Fruit fly (Drosophila melanogaster) whole organism, embryonic: Measurements from ENCODE around the gene Prx4.

Experiments used
- Adf1 ChIP-seq: fragments of 200-800 bp; sonication (Bioruptor generic); IDR thresholded peaks from 2 replicates; pipeline ENCODE4 v1.3.6; 2022; ENCODE audit warnings: missing biosample characterization, missing genetic modification characterization
- BtbVII ChIP-seq: fragments of 200-800 bp; sonication (Bioruptor generic); optimal IDR thresholded peaks from 3 replicates; lab custom pipeline; 2017; ENCODE audit warnings: missing biosample characterization, mild to moderate bottlenecking, missing genetic modification characterization
- CG11398 ChIP-seq: fragments of 200-800 bp; sonication (Bioruptor generic); optimal IDR thresholded peaks from 2 replicates; lab custom pipeline; 2016; ENCODE audit warnings: missing biosample characterization, missing genetic modification characterization
- CG12299 ChIP-seq: fragments of 200-800 bp; sonication (Bioruptor generic); optimal IDR thresholded peaks from 2 replicates; lab custom pipeline; 2018; ENCODE audit warnings: missing biosample characterization, mild to moderate bottlenecking, missing genetic modification characterization
- CG12659 ChIP-seq: fragments of 200-800 bp; sonication (Bioruptor generic); optimal IDR thresholded peaks from 3 replicates; lab custom pipeline; 2017; ENCODE audit warnings: mild to moderate bottlenecking, missing biosample characterization, missing genetic modification reagents, missing genetic modification characterization
- CG13424 ChIP-seq: fragments of 200-800 bp; sonication (Bioruptor generic); optimal IDR thresholded peaks from 2 replicates; lab custom pipeline; 2019; ENCODE audit warnings: missing biosample characterization, mild to moderate bottlenecking, missing genetic modification characterization, moderate library complexity
- CG14667 ChIP-seq: fragments of 200-800 bp; sonication (Bioruptor generic); IDR thresholded peaks from 2 replicates; pipeline ENCODE4 v1.3.6; 2022; ENCODE audit warnings: missing biosample characterization, missing genetic modification characterization
- CG14860 ChIP-seq: fragments of 200-800 bp; sonication (Bioruptor generic); IDR thresholded peaks from 3 replicates; pipeline ENCODE4 v1.3.6; 2022; ENCODE audit warnings: missing biosample characterization, missing genetic modification characterization; ENCODE audit not compliant: partially characterized antibody
- CG1602 ChIP-seq: fragments of 200-800 bp; sonication (Bioruptor generic); optimal IDR thresholded peaks from 3 replicates; lab custom pipeline; 2016; ENCODE audit warnings: missing biosample characterization, missing genetic modification characterization
- CG18599 ChIP-seq: fragments of 200-800 bp; sonication (Bioruptor generic); optimal IDR thresholded peaks from 3 replicates; lab custom pipeline; 2017; ENCODE audit warnings: missing biosample characterization, missing genetic modification characterization, mild to moderate bottlenecking, moderate library complexity, missing genetic modification reagents
- CG31365 ChIP-seq: fragments of 200-800 bp; sonication (Bioruptor generic); optimal IDR thresholded peaks from 2 replicates; lab custom pipeline; 2018; ENCODE audit warnings: missing biosample characterization, mild to moderate bottlenecking, missing genetic modification characterization
- CG5245 ChIP-seq: fragments of 200-800 bp; sonication (Bioruptor generic); optimal IDR thresholded peaks from 3 replicates; lab custom pipeline; 2016; ENCODE audit warnings: missing biosample characterization, missing genetic modification characterization
- CG6765 ChIP-seq: fragments of 200-800 bp; sonication (Bioruptor generic); optimal IDR thresholded peaks from 3 replicates; lab custom pipeline; 2017; ENCODE audit warnings: missing biosample characterization, mild to moderate bottlenecking, missing genetic modification characterization
- CG7839 ChIP-seq: fragments of 200-800 bp; sonication (Bioruptor generic); optimal IDR thresholded peaks from 3 replicates; lab custom pipeline; 2018; ENCODE audit warnings: missing biosample characterization, mild to moderate bottlenecking, missing genetic modification characterization, moderate library complexity
- CG8478 ChIP-seq: fragments of >200 bp; optimal IDR thresholded peaks from 2 replicates; lab custom pipeline; 2018
- CG9215 ChIP-seq: fragments of 200-800 bp; sonication (Bioruptor generic); IDR thresholded peaks from 2 replicates; pipeline ENCODE4 v1.3.6; 2022; ENCODE audit warnings: missing biosample characterization, missing genetic modification characterization
- CG9727 ChIP-seq: fragments of 200-800 bp; sonication (Bioruptor generic); optimal IDR thresholded peaks from 3 replicates; lab custom pipeline; 2017; ENCODE audit warnings: missing biosample characterization, mild to moderate bottlenecking, missing genetic modification characterization
- CG9797 ChIP-seq: fragments of 200-800 bp; sonication (Bioruptor generic); optimal IDR thresholded peaks from 3 replicates; lab custom pipeline; 2018; ENCODE audit warnings: missing biosample characterization, mild to moderate bottlenecking, missing genetic modification characterization
- CG9817 ChIP-seq: fragments of 200-800 bp; sonication (Bioruptor generic); optimal IDR thresholded peaks from 2 replicates; lab custom pipeline; 2018; ENCODE audit warnings: missing biosample characterization, mild to moderate bottlenecking, missing genetic modification characterization, moderate library complexity
- CG9932 ChIP-seq: fragments of 200-800 bp; sonication (Bioruptor generic); IDR thresholded peaks from 2 replicates; pipeline ENCODE4 v1.3.6; 2022; ENCODE audit warnings: missing biosample characterization, missing genetic modification characterization
- CoRest ChIP-seq: fragments of 200-800 bp; sonication (Bioruptor generic); optimal IDR thresholded peaks from 3 replicates; lab custom pipeline; 2018; ENCODE audit warnings: missing biosample characterization, mild to moderate bottlenecking, missing genetic modification characterization, moderate library complexity
- D19A ChIP-seq: fragments of 200-800 bp; optimal IDR thresholded peaks from 3 replicates; lab custom pipeline; 2019; ENCODE audit warnings: missing biosample characterization, mild to moderate bottlenecking, missing genetic modification characterization, moderate library complexity
- Ets65A ChIP-seq: fragments of 200-800 bp; sonication (Bioruptor generic); peaks from one replicate; lab custom pipeline; 2016; ENCODE audit warnings: missing biosample characterization, missing genetic modification characterization
- H2.0 ChIP-seq: fragments of 200-800 bp; sonication (Bioruptor generic); IDR thresholded peaks from 2 replicates; pipeline ENCODE4 v1.3.6; 2022; ENCODE audit warnings: missing biosample characterization, missing genetic modification characterization
- HmgD ChIP-seq: fragments of 200-800 bp; sonication (Bioruptor generic); optimal IDR thresholded peaks from 3 replicates; lab custom pipeline; 2016; ENCODE audit warnings: missing biosample characterization, missing genetic modification characterization
- Hr39 ChIP-seq: fragments of >200 bp; optimal IDR thresholded peaks from 2 replicates; lab custom pipeline; 2017
- Hsf ChIP-seq: fragments of 200-800 bp; sonication (Bioruptor generic); optimal IDR thresholded peaks from 3 replicates; lab custom pipeline; 2016; ENCODE audit warnings: missing biosample characterization, missing genetic modification characterization
- Jarid2 ChIP-seq: fragments of 200-800 bp; sonication (Bioruptor generic); optimal IDR thresholded peaks from 3 replicates; lab custom pipeline; 2017; ENCODE audit warnings: mild to moderate bottlenecking, missing biosample characterization, missing genetic modification reagents, missing genetic modification characterization
- MBD-R2 ChIP-seq: fragments of 200-800 bp; sonication (Bioruptor generic); IDR thresholded peaks from 2 replicates; pipeline ENCODE4 v1.3.6; 2022; ENCODE audit warnings: missing biosample characterization, missing genetic modification characterization
- NFAT ChIP-seq: fragments of 200-800 bp; sonication (Bioruptor generic); IDR thresholded peaks from 2 replicates; pipeline ENCODE4 v1.3.6; 2022; ENCODE audit warnings: missing biosample characterization, missing genetic modification characterization
- Nf-YC ChIP-seq: fragments of 200-800 bp; optimal IDR thresholded peaks from 3 replicates; lab custom pipeline; 2019; ENCODE audit warnings: missing biosample characterization, mild to moderate bottlenecking, missing genetic modification characterization, moderate library complexity
- Oli ChIP-seq: fragments of 200-800 bp; sonication (Bioruptor generic); optimal IDR thresholded peaks from 2 replicates; lab custom pipeline; 2018; ENCODE audit warnings: missing biosample characterization, mild to moderate bottlenecking, missing genetic modification characterization, moderate library complexity
- Rx ChIP-seq: fragments of 200-800 bp; sonication (Bioruptor generic); IDR thresholded peaks from 2 replicates; pipeline ENCODE4 v1.3.6; 2022; ENCODE audit warnings: missing biosample characterization, missing genetic modification characterization
- caup ChIP-seq: fragments of 200-800 bp; sonication (Bioruptor generic); optimal IDR thresholded peaks from 3 replicates; lab custom pipeline; 2017; ENCODE audit warnings: missing biosample characterization, mild to moderate bottlenecking, missing genetic modification characterization, moderate library complexity; ENCODE audit not compliant: severe bottlenecking
- dm ChIP-seq: fragments of 200-800 bp; sonication (Bioruptor generic); optimal IDR thresholded peaks from 3 replicates; lab custom pipeline; 2016; ENCODE audit warnings: missing biosample characterization, missing genetic modification characterization
- dmrt11E ChIP-seq: fragments of 200-800 bp; sonication (Bioruptor generic); optimal IDR thresholded peaks from 3 replicates; lab custom pipeline; 2018; ENCODE audit warnings: missing biosample characterization, mild to moderate bottlenecking, missing genetic modification characterization, moderate library complexity
- kay ChIP-seq: fragments of 200-800 bp; sonication (Bioruptor generic); optimal IDR thresholded peaks from 2 replicates; lab custom pipeline; 2016; ENCODE audit warnings: missing biosample characterization, missing genetic modification characterization
- lbe ChIP-seq: fragments of 200-800 bp; sonication (Bioruptor generic); optimal IDR thresholded peaks from 2 replicates; lab custom pipeline; 2016; ENCODE audit warnings: missing biosample characterization, mild to moderate bottlenecking, missing genetic modification characterization
- nom ChIP-seq: fragments of 200-800 bp; sonication (Bioruptor generic); optimal IDR thresholded peaks from 2 replicates; lab custom pipeline; 2017; ENCODE audit warnings: missing biosample characterization, missing genetic modification characterization, mild to moderate bottlenecking, moderate library complexity, missing genetic modification reagents
- org-1 ChIP-seq: fragments of 200-800 bp; sonication (Bioruptor generic); optimal IDR thresholded peaks from 2 replicates; lab custom pipeline; 2017; ENCODE audit warnings: missing biosample characterization, missing genetic modification characterization
- pb ChIP-seq: fragments of 200-800 bp; sonication (Bioruptor generic); optimal IDR thresholded peaks from 3 replicates; lab custom pipeline; 2016; ENCODE audit warnings: missing biosample characterization, missing genetic modification characterization
- pros ChIP-seq: fragments of 200-800 bp; sonication (Bioruptor generic); optimal IDR thresholded peaks from 3 replicates; lab custom pipeline; 2019; ENCODE audit warnings: missing biosample characterization, mild to moderate bottlenecking, missing genetic modification characterization, moderate library complexity
- repo ChIP-seq: fragments of 200-800 bp; sonication (Bioruptor generic); optimal IDR thresholded peaks from 2 replicates; lab custom pipeline; 2016; ENCODE audit warnings: missing biosample characterization, missing genetic modification characterization
- ro ChIP-seq: fragments of 200-800 bp; sonication (Bioruptor generic); IDR thresholded peaks from 2 replicates; pipeline ENCODE4 v1.3.6; 2022; ENCODE audit warnings: missing biosample characterization, missing genetic modification characterization
- row ChIP-seq: fragments of 200-800 bp; sonication (Bioruptor generic); IDR thresholded peaks from 3 replicates; pipeline ENCODE4 v1.3.6; 2022; ENCODE audit warnings: missing biosample characterization, missing genetic modification characterization
- run ChIP-seq: fragments of 200-800 bp; sonication (Bioruptor generic); optimal IDR thresholded peaks from 3 replicates; lab custom pipeline; 2018; ENCODE audit warnings: missing biosample characterization, mild to moderate bottlenecking, missing genetic modification characterization
- scrt ChIP-seq: fragments of 200-800 bp; sonication (Bioruptor generic); optimal IDR thresholded peaks from 2 replicates; lab custom pipeline; 2018; ENCODE audit warnings: missing biosample characterization, mild to moderate bottlenecking, missing genetic modification characterization, moderate library complexity
- tin ChIP-seq: fragments of 200-800 bp; sonication (Bioruptor generic); optimal IDR thresholded peaks from 3 replicates; lab custom pipeline; 2016; ENCODE audit warnings: missing biosample characterization, missing genetic modification characterization
- tll ChIP-seq, 2 experiments: fragments of 200-800 bp in 1 of 2; fragments of >200 bp in 1 of 2; sonication (Bioruptor generic) in 1 of 2; optimal IDR thresholded peaks; 2 replicates each; lab custom pipeline; 2017 to 2019; ENCODE audit warnings: missing biosample characterization in 2 of 2, missing genetic modification characterization in 2 of 2, mild to moderate bottlenecking in 1 of 2, moderate library complexity in 1 of 2
- tna ChIP-seq: fragments of 200-800 bp; sonication (Bioruptor generic); IDR thresholded peaks from 2 replicates; pipeline ENCODE4 v1.3.6; 2022; ENCODE audit warnings: missing biosample characterization, missing genetic modification characterization; ENCODE audit not compliant: partially characterized antibody

Gene Prx4

DNA sequence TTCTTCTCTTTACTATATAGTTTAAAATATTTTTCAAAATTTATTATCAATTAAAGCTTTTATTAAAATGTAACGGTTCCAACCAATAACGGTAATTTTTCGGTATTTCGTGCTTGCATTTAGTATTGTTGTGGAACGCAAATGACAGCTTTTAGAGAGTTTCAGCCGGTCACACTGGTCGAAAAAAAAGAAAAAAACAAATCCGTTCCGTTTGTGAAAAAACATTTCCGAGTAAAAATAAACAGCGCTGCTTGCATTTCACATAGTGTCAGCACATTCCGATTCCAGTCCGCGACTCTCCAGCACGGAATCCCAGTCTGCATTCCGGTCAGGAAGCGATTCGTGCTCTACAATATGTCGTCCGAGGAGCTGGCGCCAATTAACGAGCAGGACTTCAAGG, 8.0 kb downstream of the Prx4 start, which contains the start of gene CG32485 (continued):
- no peak for TF ChIP-seq CG11398 (GFP tag; lab: Kevin White, UChicago)
- no peak for TF ChIP-seq CG8478 (lab: Kevin White, UChicago)
- no peak for TF ChIP-seq CG1602 (GFP tag; lab: Kevin White, UChicago)
- TF ChIP-seq Rx (GFP tag; lab: Robert Waterston, UW): no peak
- no peak for TF ChIP-seq caup (GFP tag; lab: Kevin White, UChicago)
- TF ChIP-seq dmrt11E: no peak
- TF ChIP-seq Adf1 (GFP tag; lab: Robert Waterston, UW): no peak
- no peak for TF ChIP-seq tin (GFP tag; lab: Kevin White, UChicago)
- no peak for TF ChIP-seq H2.0
- TF ChIP-seq CG5245 (GFP tag; lab: Kevin White, UChicago): no peak
- TF ChIP-seq Nf-YC (tag; lab: Kevin White, UChicago): peak; percentile 63
- TF ChIP-seq CG14860 (GFP tag; lab: Robert Waterston, UW): no peak
- TF ChIP-seq nom: peak; percentile 9
- TF ChIP-seq CG9727 (GFP tag; lab: Kevin White, UChicago): no peak
- TF ChIP-seq tll (GFP tag; optimal IDR thresholded peaks at IDR 0.05; lab: Kevin White, UChicago): no peak
- TF ChIP-seq CG18599 (GFP tag; lab: Kevin White, UChicago): no peak
- no peak for TF ChIP-seq BtbVII (GFP tag; lab: Kevin White, UChicago)
- no peak for TF ChIP-seq repo (GFP tag; lab: Kevin White, UChicago)
- TF ChIP-seq pros (GFP tag; lab: Kevin White, UChicago): no peak
- no peak for TF ChIP-seq ro (GFP tag; lab: Robert Waterston, UW)
- TF ChIP-seq CG12659 (GFP tag; lab: Kevin White, UChicago): peak; percentile 15
- no peak for TF ChIP-seq Jarid2 (GFP tag; lab: Kevin White, UChicago)
- no peak for TF ChIP-seq pb (GFP tag; lab: Kevin White, UChicago)
- TF ChIP-seq Hsf (GFP tag; lab: Kevin White, UChicago): no peak
- TF ChIP-seq D19A (tag; lab: Kevin White, UChicago): no peak
- TF ChIP-seq CoRest (tag; lab: Kevin White, UChicago): peak; percentile 47
- TF ChIP-seq CG9797 (GFP tag; lab: Kevin White, UChicago): peak; percentile 57
- TF ChIP-seq row (GFP tag; lab: Robert Waterston, UW): no peak
- TF ChIP-seq lbe (GFP tag; lab: Kevin White, UChicago): peak; percentile 0
- TF ChIP-seq CG12299: no peak
- TF ChIP-seq CG7839 (tag; lab: Kevin White, UChicago): no peak
- TF ChIP-seq CG6765 (GFP tag; lab: Kevin White, UChicago): no peak
- no peak for TF ChIP-seq HmgD
- no peak for TF ChIP-seq CG9817 (tag; lab: Kevin White, UChicago)
- no peak for TF ChIP-seq Hr39 (lab: Kevin White, UChicago)
- peak; percentile 64 for TF ChIP-seq MBD-R2 (GFP tag; lab: Robert Waterston, UW)
- no peak for TF ChIP-seq NFAT (GFP tag; lab: Robert Waterston, UW)

DNA sequence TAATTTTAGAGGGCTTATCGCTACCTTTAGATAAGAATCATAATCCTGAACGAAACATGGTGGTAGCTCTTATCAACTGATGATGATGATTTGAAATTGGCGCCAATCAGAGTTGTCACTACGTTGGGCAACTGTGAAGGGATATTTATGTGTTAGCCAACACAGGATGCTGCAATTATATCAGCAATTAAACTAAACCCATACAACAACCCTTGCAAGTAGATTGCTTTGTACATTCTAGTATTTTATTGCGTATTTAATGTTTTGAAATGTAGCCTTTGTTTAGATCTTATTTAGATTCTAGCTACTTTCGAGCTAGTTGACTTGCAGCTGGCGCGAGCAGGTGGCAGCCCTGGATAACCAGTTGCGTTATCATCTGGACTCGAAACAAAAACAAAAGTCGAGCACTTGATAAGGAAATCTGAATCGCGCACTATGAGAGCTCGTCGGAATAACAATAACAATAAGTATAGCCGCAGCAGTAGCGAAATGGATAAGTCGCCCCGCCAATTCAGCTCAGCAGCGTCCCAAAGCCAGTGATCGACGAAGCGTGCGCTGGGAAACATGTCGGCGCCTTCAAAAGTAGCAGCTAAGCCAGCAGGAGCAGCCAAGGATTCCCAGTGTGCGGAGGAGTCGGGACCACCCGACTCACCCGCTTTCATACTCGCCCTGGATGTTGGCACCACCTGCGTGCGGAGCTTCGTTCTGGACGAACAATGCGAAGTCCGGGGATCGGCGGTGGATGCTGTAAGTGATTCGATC, 10.1 kb downstream of the Prx4 start, which contains the start of gene CG1271:
TSS of gene CG1271 (plus strand) at position 405 of the 762 bp plus-strand sequence.
- TF ChIP-seq scrt (GFP tag; lab: Kevin White, UChicago) (peak; percentile 97), CG8478 (lab: Kevin White, UChicago) (no peak), CG14667 (0 out of 2 replicates have a peak, but pooled peaks have one; percentile 28), dm (GFP tag; lab: Kevin White, UChicago) (peak; percentile 18), Ets65A (peak; percentile 96), kay (GFP tag; lab: Kevin White, UChicago) (peak; percentile 65), CG9215 (GFP tag; lab: Robert Waterston, UW) (peak; percentile 66), CG31365 (peak; percentile 11), CG13424 (tag; lab: Kevin White, UChicago) (peak; percentile 57), Oli (tag; lab: Kevin White, UChicago) (no peak), tna (no peak), run (no peak), CG9932 (peak; percentile 73), org-1 (GFP tag; lab: Kevin White, UChicago) (peak; percentile 13), repo (GFP tag; lab: Kevin White, UChicago) (peak; percentile 38)
